Fruit fly (Drosophila melanogaster) whole organism: ENCODE measurements around the gene GNBP2.

Source experiments
- CG8478 ChIP-seq: fragments of >200 bp; optimal IDR thresholded peaks from 2 replicates; lab custom pipeline; 2018; ENCODE audit warnings: inconsistent platforms
- Dll ChIP-seq: fragments of >200 bp; optimal IDR thresholded peaks from 2 replicates; lab custom pipeline; 2017
- pan ChIP-seq: fragments of >200 bp; optimal IDR thresholded peaks from 2 replicates; lab custom pipeline; 2017
- psq ChIP-seq: fragments of >200 bp; optimal IDR thresholded peaks from 2 replicates; lab custom pipeline; 2017
- usp ChIP-seq: fragments of >200 bp; optimal IDR thresholded peaks from 2 replicates; lab custom pipeline; 2017; ENCODE audit warnings: missing biosample characterization, missing genetic modification characterization, mixed read lengths

- TF ChIP-seq usp (GFP tag; lab: Kevin White, UChicago), result no peak
- TF ChIP-seq psq (lab: Kevin White, UChicago), result no peak
- TF ChIP-seq Dll (lab: Kevin White, UChicago), result no peak
- no peak for TF ChIP-seq CG8478 (lab: Kevin White, UChicago)
- no peak for TF ChIP-seq pan (lab: Kevin White, UChicago)
These were observed 47.4 kb downstream of the GNBP2 start for dm6 chr3L:18627657-18628455.
